Worm (Caenorhabditis elegans): ENCODE data around the gene nstp-2.

Gene nstp-2

ce11 chrIV:6618607-6619006 is 12.6 kb upstream of the nstp-2 start:
- no peak for TF ChIP-seq K02D7.2 (tag; optimal IDR thresholded peaks at IDR 0.05)
- TF ChIP-seq Y22D7AL.16 (tag; optimal IDR thresholded peaks at IDR 0.05) = no peak
- TF ChIP-seq elt-4 (tag; optimal IDR thresholded peaks at IDR 0.05) = no peak
- TF ChIP-seq rnt-1 (tag; optimal IDR thresholded peaks at IDR 0.05) = no peak
- TF ChIP-seq ztf-16 (tag; optimal IDR thresholded peaks at IDR 0.05) = no peak
- no peak for TF ChIP-seq ahr-1 (tag; optimal IDR thresholded peaks at IDR 0.05)
- no peak for TF ChIP-seq odd-2 (tag; optimal IDR thresholded peaks at IDR 0.05)
- no peak for TF ChIP-seq ceh-30 (tag; optimal IDR thresholded peaks at IDR 0.05)
- TF ChIP-seq C08G9.2 (tag; optimal IDR thresholded peaks at IDR 0.05) = no peak
- no peak for TF ChIP-seq npax-4 (tag; optimal IDR thresholded peaks at IDR 0.05)
- no peak for TF ChIP-seq T23F11.4 (GFP tag; optimal IDR thresholded peaks at IDR 0.05)
- TF ChIP-seq nhr-11 (tag; optimal IDR thresholded peaks at IDR 0.05) = no peak
- no peak for TF ChIP-seq tbx-7 (tag; optimal IDR thresholded peaks at IDR 0.05)
- no peak for TF ChIP-seq ceh-9 (tag; optimal IDR thresholded peaks at IDR 0.05)
- no peak for TF ChIP-seq fkh-10 (GFP tag; optimal IDR thresholded peaks at IDR 0.05)
- TF ChIP-seq fkh-6 (tag; optimal IDR thresholded peaks at IDR 0.05) = no peak
- no peak for TF ChIP-seq madf-2 (tag; optimal IDR thresholded peaks at IDR 0.05)
- TF ChIP-seq ttx-3 (tag; optimal IDR thresholded peaks at IDR 0.05) = no peak
- TF ChIP-seq tbx-2 (tag; optimal IDR thresholded peaks at IDR 0.05) = no peak
- no peak for TF ChIP-seq lin-11 (tag; optimal IDR thresholded peaks at IDR 0.05)

ce11 chrIV:6613296-6613695 is 7.3 kb upstream of the nstp-2 start, which contains the start of gene drh-1:
TSS of gene drh-1 (minus strand) at chrIV:6613353.
- no peak for TF ChIP-seq lin-11 (tag; optimal IDR thresholded peaks at IDR 0.05)
- TF ChIP-seq hlh-6 (tag; optimal IDR thresholded peaks at IDR 0.05) = no peak
- TF ChIP-seq Y22D7AL.16 (tag; optimal IDR thresholded peaks at IDR 0.05) = no peak
- no peak for TF ChIP-seq elt-4 (tag; optimal IDR thresholded peaks at IDR 0.05)
- TF ChIP-seq fax-1 (tag; optimal IDR thresholded peaks at IDR 0.05) = no peak
- TF ChIP-seq C08G9.2 (tag; optimal IDR thresholded peaks at IDR 0.05) = no peak
- no peak for TF ChIP-seq ceh-48 (tag; optimal IDR thresholded peaks at IDR 0.05)
- TF ChIP-seq mec-3 (tag; optimal IDR thresholded peaks at IDR 0.05; ENCODE audit: borderline replicate concordance) = no peak
- no peak for TF ChIP-seq ceh-31 (tag; optimal IDR thresholded peaks at IDR 0.05)
- TF ChIP-seq ztf-16 (tag; optimal IDR thresholded peaks at IDR 0.05) = no peak
- no peak for TF ChIP-seq K02D7.2 (tag; optimal IDR thresholded peaks at IDR 0.05)
- no peak for TF ChIP-seq rnt-1 (tag; optimal IDR thresholded peaks at IDR 0.05)
- TF ChIP-seq ttx-3 (tag; optimal IDR thresholded peaks at IDR 0.05) = no peak
- TF ChIP-seq ceh-2 (tag; optimal IDR thresholded peaks at IDR 0.05) = no peak
- no peak for TF ChIP-seq pag-3 (tag; optimal IDR thresholded peaks at IDR 0.05; ENCODE audit: borderline replicate concordance)
- TF ChIP-seq ceh-34 (tag; optimal IDR thresholded peaks at IDR 0.05) = no peak

ce11 chrIV:6607059-6607458 is 1.1 kb upstream of the nstp-2 start:
- no peak for TF ChIP-seq ceh-14 (tag; optimal IDR thresholded peaks at IDR 0.05)
- TF ChIP-seq lin-11 (tag; optimal IDR thresholded peaks at IDR 0.05) = no peak
- no peak for TF ChIP-seq unc-55 (GFP tag; optimal IDR thresholded peaks at IDR 0.05)
- no peak for TF ChIP-seq unc-42 (tag; optimal IDR thresholded peaks at IDR 0.05)
- TF ChIP-seq pha-2 (tag; optimal IDR thresholded peaks at IDR 0.05) = no peak
- no peak for TF ChIP-seq gmeb-2 (tag; optimal IDR thresholded peaks at IDR 0.05)
- TF ChIP-seq ttx-3 (tag; optimal IDR thresholded peaks at IDR 0.05) = no peak
- TF ChIP-seq fax-1 (tag; optimal IDR thresholded peaks at IDR 0.05) = no peak
- TF ChIP-seq ceh-19 (GFP tag; optimal IDR thresholded peaks at IDR 0.05) = no peak
- no peak for TF ChIP-seq ceh-30 (tag; optimal IDR thresholded peaks at IDR 0.05)
- no peak for TF ChIP-seq ceh-31 (tag; optimal IDR thresholded peaks at IDR 0.05)
- no peak for TF ChIP-seq pqm-1 (tag; optimal IDR thresholded peaks at IDR 0.05)
- no peak for TF ChIP-seq rnt-1 (tag; optimal IDR thresholded peaks at IDR 0.05)
- no peak for TF ChIP-seq pha-4 (tag; optimal IDR thresholded peaks at IDR 0.05)
- TF ChIP-seq Y22D7AL.16 (tag; optimal IDR thresholded peaks at IDR 0.05) = no peak
- no peak for TF ChIP-seq ceh-34 (tag; optimal IDR thresholded peaks at IDR 0.05)
- no peak for TF ChIP-seq lim-6 (tag; optimal IDR thresholded peaks at IDR 0.05)
- no peak for TF ChIP-seq ceh-45 (GFP tag; IDR thresholded peaks at IDR 0.05)
- TF ChIP-seq T23F11.4 (GFP tag; optimal IDR thresholded peaks at IDR 0.05) = no peak
- no peak for TF ChIP-seq F13H6.1 (tag; optimal IDR thresholded peaks at IDR 0.05)

All from whole organism, late embryonic.